Fruit fly (Drosophila melanogaster) whole organism: ENCODE measurements around the gene CalpC.

Experiments used
- psq ChIP-seq: fragments of >200 bp; optimal IDR thresholded peaks from 2 replicates; lab custom pipeline; 2017
- usp ChIP-seq: fragments of >200 bp; optimal IDR thresholded peaks from 2 replicates; lab custom pipeline; 2017; ENCODE audit warnings: missing biosample characterization, missing genetic modification characterization, mixed read lengths

DNA sequence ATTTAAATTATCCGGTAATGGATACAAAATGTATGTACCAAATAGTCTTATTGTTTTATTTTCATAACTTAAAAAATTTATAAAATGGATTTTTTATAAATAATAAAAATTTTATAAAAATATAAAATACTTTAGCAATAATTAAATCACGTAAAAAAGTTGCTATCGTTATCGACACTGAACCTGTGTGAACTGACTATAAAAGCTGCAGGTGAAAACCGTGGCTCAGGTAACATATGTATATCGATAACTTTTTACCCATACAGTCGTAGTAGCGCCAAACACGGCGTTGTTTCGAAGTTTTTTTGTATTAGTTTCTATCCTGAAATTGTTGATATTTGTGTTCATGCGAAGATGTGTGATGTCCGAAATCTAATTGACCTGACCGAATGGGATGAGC is 21.9 kb upstream of the CalpC start, which contains the start of gene CG3679:
- TF ChIP-seq usp, result no peak
- no peak for TF ChIP-seq psq (lab: Kevin White, UChicago)
